Worm (Caenorhabditis elegans) whole organism, midembryonic: ENCODE measurements around the gene ttn-1.

Source experiments
- T22C8.4 ChIP-seq: fragments of 200-800 bp; sonication (Bioruptor generic); IDR thresholded peaks from 2 replicates; pipeline ENCODE4 v1.3.6; 2022; ENCODE audit warnings: missing genetic modification characterization, missing compliant biosample characterization
- cog-1 ChIP-seq: sonication (generic microtip); optimal IDR thresholded peaks from 2 replicates; lab custom pipeline; 2016; ENCODE audit warnings: missing genetic modification characterization, missing compliant biosample characterization
- flt-1 ChIP-seq: fragments of 200-800 bp; sonication (Bioruptor generic); IDR thresholded peaks from 2 replicates; pipeline ENCODE4 v1.3.6; 2022; ENCODE audit warnings: missing genetic modification characterization, missing compliant biosample characterization
- klf-2 ChIP-seq: fragments of 200-800 bp; sonication (Bioruptor generic); conservative IDR thresholded peaks from 2 replicates; pipeline ENCODE4 v1.3.6; 2022; ENCODE audit warnings: missing genetic modification reagents, missing genetic modification characterization, missing compliant biosample characterization
- med-1 ChIP-seq: sonication (generic microtip); optimal IDR thresholded peaks from 2 replicates; lab custom pipeline; 2017; ENCODE audit warnings: missing genetic modification characterization, mild to moderate bottlenecking, missing compliant biosample characterization, antibody characterized with exemption, missing genetic modification reagents; ENCODE audit not compliant: insufficient read depth
- ref-1 ChIP-seq: fragments of 200-800 bp; sonication (Bioruptor generic); conservative IDR thresholded peaks from 2 replicates; pipeline ENCODE4 v1.3.6; 2022; ENCODE audit warnings: missing genetic modification reagents, missing genetic modification characterization, missing compliant biosample characterization
- tab-1 ChIP-seq: fragments of 200-800 bp; sonication (Bioruptor generic); IDR thresholded peaks from 2 replicates; pipeline ENCODE4 v1.3.6; 2022; ENCODE audit warnings: missing genetic modification characterization, missing compliant biosample characterization
- ztf-23 ChIP-seq: fragments of 200-800 bp; sonication (Bioruptor generic); IDR thresholded peaks from 2 replicates; pipeline ENCODE4 v1.3.6; 2022; ENCODE audit warnings: missing genetic modification reagents, missing genetic modification characterization, missing compliant biosample characterization
- ztf-29 ChIP-seq: fragments of 200-800 bp; sonication (Bioruptor generic); IDR thresholded peaks from 2 replicates; pipeline ENCODE4 v1.3.6; 2022; ENCODE audit warnings: missing genetic modification reagents, missing genetic modification characterization, missing compliant biosample characterization

Gene ttn-1

DNA sequence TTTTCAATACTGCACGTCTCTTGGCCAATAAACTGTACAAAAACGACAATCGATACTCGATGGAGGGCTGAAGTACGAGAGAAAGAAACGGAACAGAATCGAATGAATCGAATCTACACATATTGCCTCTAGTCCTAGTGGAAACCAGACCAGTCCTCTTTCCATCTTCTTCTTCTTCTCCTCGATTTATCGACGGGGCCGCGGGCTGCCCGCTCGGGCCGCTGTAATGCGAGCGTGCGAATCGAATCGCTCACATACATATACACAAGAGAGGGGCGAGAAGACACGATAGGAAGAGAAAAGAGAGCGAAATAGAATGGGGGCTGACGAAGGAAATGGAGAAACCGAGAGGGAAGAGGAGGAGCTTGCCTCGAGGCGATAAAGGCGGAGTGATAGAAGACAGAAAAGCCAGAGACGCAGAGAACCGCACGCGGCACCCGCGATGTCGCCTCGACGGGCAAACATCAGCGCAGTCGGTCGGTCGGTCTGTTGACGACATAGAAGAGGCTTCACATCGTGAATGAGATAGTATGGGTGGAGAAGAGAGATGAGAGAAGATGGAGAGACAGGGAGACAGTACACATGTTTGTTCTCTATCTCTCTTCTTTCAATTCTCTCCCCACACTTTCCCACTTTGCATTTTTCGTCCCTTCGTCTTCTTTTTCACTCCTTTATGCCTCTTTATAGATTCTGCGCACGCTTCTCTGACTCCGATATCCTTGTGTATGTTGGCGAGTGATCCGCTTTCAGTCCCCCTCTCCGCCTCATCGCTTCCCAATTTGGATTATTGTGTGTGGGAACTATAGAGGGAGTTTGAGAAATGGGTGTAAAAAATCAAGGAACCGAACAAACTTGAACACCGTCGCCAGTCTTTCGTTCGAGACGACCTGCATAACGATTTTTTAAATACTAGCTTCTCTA lies 25.2 kb upstream of the ttn-1 start:
- TF ChIP-seq klf-2 (GFP tag; lab: Robert Waterston, UW) (0 out of 2 replicates have a peak, but pooled peaks have one; percentile 15), ztf-23 (0 out of 2 replicates have a peak, but pooled peaks have one; percentile 12), cog-1 (tag; lab: Kevin White, UChicago) (peak; percentile 96), med-1 (GFP tag; lab: Kevin White, UChicago) (no peak), T22C8.4 (GFP tag; lab: Robert Waterston, UW) (peak; percentile 53; the same call in 1 of the 2 replicates), ztf-29 (GFP tag; lab: Robert Waterston, UW) (no peak), flt-1 (GFP tag; lab: Robert Waterston, UW) (peak; percentile 48), ref-1 (GFP tag; lab: Robert Waterston, UW) (0 out of 2 replicates have a peak, but pooled peaks have one; percentile 11)

DNA sequence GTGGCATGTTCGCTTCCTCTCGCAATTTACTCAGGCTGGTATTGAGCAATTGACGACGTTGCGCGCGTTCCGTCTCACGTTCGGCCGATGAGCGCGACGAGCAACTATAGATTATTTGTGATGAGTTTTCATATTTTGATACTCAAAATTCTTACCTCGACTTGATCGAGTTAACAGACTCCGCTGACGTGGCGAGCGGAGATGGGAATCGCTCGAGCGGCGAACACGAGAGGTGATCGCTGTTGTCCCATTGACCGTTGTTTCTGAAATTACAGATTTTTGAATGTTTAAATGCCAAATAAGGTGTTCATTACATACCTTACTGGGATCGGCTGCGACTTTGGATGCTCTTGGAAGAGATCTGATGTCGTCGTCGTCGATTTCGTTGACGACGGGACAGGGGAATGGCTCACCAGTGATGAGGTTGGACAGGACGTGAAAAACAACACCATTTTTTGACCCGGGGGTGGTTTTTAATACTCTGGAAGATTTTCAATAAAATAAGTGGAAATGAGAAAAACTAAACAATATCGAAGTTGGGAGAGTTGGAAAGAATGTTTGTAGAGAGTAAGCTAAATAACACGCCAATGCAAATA lies 24.2 kb upstream of the ttn-1 start, which contains the start of gene W06H8.6:
Gene W06H8.6 (minus strand): TSS at position 481 of the 596 bp plus-strand sequence.
- TF ChIP-seq klf-2 (GFP tag; lab: Robert Waterston, UW): no peak
- no peak for TF ChIP-seq ref-1 (GFP tag; lab: Robert Waterston, UW)
- no peak for TF ChIP-seq ztf-29 (GFP tag; lab: Robert Waterston, UW)
- TF ChIP-seq cog-1 (tag; lab: Kevin White, UChicago): no peak
- no peak for TF ChIP-seq T22C8.4 (GFP tag; lab: Robert Waterston, UW)
- no peak for TF ChIP-seq tab-1 (GFP tag; lab: Robert Waterston, UW)
- TF ChIP-seq flt-1 (GFP tag; lab: Robert Waterston, UW): no peak
- TF ChIP-seq ztf-23: no peak
- no peak for TF ChIP-seq med-1 (GFP tag; lab: Kevin White, UChicago)

DNA sequence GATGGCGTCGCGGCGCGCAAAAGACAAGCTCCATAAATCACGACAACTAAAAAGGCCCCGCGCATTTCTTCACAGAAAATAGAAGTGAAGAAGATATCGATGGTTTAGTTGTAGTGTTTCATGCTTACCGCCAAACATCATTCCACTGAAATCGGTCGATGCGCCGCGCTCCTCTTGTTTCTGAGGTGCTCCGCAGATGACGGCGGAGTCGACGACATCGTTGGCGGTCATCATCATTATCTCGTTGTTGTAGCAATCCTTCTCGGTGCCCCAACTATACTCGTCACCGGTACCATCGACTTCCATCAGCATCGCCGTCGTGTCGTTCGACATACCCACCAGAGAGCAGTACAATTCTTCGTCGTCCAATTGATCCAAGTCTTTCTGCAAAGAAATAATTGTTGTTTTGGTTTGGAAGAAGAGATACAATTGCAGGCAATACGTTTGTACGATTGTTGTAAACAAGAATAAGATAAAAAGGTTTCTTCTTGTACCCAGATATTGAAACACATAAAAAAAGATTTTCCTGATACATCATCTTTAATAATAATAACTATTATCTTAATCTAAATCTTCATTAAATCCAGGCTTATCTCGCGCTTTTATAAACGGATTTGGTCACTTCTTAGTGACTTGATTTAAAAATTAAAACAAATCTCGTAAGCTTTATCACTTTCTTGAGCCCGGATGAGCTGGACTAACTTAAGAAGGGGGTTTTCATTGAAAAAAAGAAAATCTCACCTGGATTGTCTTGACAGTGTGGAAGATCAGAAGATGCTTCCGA lies 23.5 kb upstream of the ttn-1 start:
- TF ChIP-seq flt-1 (GFP tag; lab: Robert Waterston, UW) (peak; percentile 19; the same call in 1 of the 2 replicates), ref-1 (GFP tag; lab: Robert Waterston, UW) (no peak), tab-1 (GFP tag; lab: Robert Waterston, UW) (no peak), ztf-29 (GFP tag; lab: Robert Waterston, UW) (no peak), klf-2 (GFP tag; lab: Robert Waterston, UW) (no peak), T22C8.4 (GFP tag; lab: Robert Waterston, UW) (no peak), ztf-23 (no peak)

DNA sequence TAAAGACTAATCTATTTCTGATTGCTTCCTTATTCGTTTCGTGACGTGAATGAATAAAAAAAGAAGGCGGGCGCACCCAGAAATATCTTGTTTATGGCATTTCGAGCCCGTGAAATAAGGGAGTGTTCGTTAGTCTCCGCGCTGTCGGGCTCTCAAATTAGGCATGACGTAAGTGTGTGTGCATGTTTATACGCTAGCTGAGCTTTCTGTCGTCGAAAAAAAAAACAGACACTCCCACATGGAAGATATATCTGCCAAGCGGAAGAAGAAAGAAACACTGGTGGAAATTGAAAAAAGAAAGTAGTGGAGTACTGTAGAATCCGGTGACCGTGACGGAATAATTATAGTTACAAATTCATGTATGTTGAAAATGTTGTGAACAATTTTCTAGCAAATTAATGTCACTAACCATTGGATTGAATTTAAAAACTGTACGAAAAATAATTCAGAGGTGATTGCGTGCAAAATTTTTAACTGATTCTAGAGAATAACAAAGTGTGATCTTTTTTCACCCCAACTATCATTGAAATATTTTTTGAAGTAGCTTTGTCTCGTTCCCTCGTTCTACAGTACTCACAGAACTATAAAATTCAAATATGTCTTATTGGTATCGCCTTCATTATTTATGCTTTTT lies 22.7 kb upstream of the ttn-1 start:
- TF ChIP-seq ztf-29 (GFP tag; lab: Robert Waterston, UW) (no peak), tab-1 (GFP tag; lab: Robert Waterston, UW) (no peak), klf-2 (GFP tag; lab: Robert Waterston, UW) (no peak), flt-1 (GFP tag; lab: Robert Waterston, UW) (no peak), ref-1 (GFP tag; lab: Robert Waterston, UW) (no peak), ztf-23 (no peak), cog-1 (tag; lab: Kevin White, UChicago) (no peak)

DNA sequence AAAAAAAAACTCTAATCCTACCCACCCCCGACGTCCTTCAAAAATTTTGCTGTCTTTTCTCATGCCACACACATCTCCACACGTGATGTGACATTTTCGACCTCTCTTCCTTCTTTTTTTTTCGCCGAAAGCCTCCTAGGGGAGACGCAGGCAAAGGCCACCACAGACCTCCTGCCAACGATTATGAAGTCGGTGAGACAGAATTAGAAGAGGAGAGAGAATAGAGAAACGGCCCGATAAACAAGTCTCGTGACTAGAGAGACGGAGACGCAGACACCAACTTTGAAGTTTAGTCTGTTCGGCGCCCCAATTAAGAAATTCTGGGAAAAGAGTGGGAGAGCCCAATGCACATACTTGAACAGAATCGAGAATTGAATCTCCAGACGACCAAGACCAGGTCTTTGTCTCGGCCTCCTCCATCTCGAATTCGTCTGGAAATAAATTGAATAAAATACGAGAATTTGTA lies 22.1 kb upstream of the ttn-1 start:
- TF ChIP-seq klf-2 (GFP tag; lab: Robert Waterston, UW): no peak
- TF ChIP-seq ztf-23: peak; percentile 68
- 0 out of 2 replicates have a peak, but pooled peaks have one; percentile 42 for TF ChIP-seq ztf-29 (GFP tag; lab: Robert Waterston, UW)
- no peak for TF ChIP-seq tab-1 (GFP tag; lab: Robert Waterston, UW)
- peak; percentile 60 for TF ChIP-seq cog-1 (tag; lab: Kevin White, UChicago)
- peak; percentile 9 for TF ChIP-seq med-1 (GFP tag; lab: Kevin White, UChicago)

DNA sequence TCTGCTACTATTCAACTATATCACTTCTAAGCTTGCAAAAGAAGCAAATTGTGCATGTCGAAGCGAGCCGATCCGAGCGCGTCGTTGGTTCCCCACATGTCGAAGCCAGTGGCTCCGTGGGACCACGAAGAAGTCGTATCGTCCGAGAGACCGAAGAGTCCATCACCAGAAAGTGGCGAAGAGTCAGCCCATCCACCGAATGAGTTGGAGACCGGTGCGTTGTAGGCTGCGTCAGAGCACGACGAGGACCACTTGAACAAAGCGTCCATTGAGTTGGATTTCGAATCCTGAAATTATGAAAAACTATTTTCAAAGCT lies 21.5 kb upstream of the ttn-1 start:
- TF ChIP-seq T22C8.4 (GFP tag; lab: Robert Waterston, UW) (no peak), klf-2 (GFP tag; lab: Robert Waterston, UW) (no peak), cog-1 (tag; lab: Kevin White, UChicago) (no peak), med-1 (GFP tag; lab: Kevin White, UChicago) (no peak), flt-1 (GFP tag; lab: Robert Waterston, UW) (no peak), tab-1 (GFP tag; lab: Robert Waterston, UW) (no peak), ztf-29 (GFP tag; lab: Robert Waterston, UW) (no peak)

DNA sequence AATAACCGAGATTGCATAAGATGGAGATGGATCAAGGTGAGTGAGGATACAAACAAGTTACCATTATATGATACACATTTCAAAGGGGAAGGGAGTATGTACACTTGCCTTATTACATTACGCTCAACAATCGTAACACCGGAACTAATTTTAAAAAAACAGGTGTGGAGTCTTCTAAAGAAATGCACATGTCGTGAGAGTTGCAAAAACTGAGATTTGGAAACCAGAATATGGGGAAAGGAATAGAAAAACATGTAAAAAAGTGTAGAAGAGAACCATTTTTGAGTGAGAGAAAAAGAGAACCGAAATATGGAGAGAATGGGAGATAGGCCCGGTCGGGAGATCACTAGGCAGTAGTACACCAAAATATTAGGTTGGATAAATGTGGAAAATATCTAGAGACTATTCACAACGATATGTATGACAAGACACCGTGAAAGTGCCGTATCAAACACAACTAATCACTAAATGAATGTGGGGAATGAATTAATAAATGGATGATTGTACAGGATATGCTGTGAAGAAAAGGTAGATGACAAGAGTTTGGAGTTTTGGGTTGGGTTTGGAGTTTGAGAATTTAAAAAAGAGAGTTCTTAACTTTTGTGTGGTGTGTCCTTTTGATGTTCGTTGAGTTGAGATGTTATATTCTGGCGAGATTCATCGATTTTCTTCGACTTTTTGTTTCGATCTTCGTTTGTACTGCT lies 21.0 kb upstream of the ttn-1 start:
- TF ChIP-seq flt-1 (GFP tag; lab: Robert Waterston, UW) (no peak), cog-1 (tag; lab: Kevin White, UChicago) (no peak), ztf-29 (GFP tag; lab: Robert Waterston, UW) (no peak), med-1 (GFP tag; lab: Kevin White, UChicago) (no peak), klf-2 (GFP tag; lab: Robert Waterston, UW) (no peak), T22C8.4 (GFP tag; lab: Robert Waterston, UW) (no peak), ztf-23 (0 out of 2 replicates have a peak, but pooled peaks have one; percentile 6), ref-1 (GFP tag; lab: Robert Waterston, UW) (no peak)
